Worm (Caenorhabditis elegans) whole organism, young adult: ENCODE data around the gene Y51H4A.938.
A peak's percentile ranks its signal among the peaks of the same experiment; 100 is the strongest.

Experiments
- B0019.2 ChIP-seq: fragments of 200-800 bp; sonication (Bioruptor generic); conservative IDR thresholded peaks from 2 replicates; pipeline ENCODE4 v1.3.6; 2022; ENCODE audit warnings: missing genetic modification reagents, missing genetic modification characterization, missing compliant biosample characterization
- B0035.1 ChIP-seq: sonication (generic microtip); optimal IDR thresholded peaks from 2 replicates; lab custom pipeline; 2016; ENCODE audit warnings: missing genetic modification characterization, mild to moderate bottlenecking, missing compliant biosample characterization, missing genotype, missing genetic modification reagents
- B0336.3 ChIP-seq: fragments of 200-800 bp; sonication (Bioruptor generic); IDR thresholded peaks from 2 replicates; pipeline ENCODE4 v1.3.6; 2022; ENCODE audit warnings: missing genetic modification characterization, missing compliant biosample characterization
- C17E4.6 ChIP-seq: fragments of 200-800 bp; sonication (Bioruptor generic); IDR thresholded peaks from 2 replicates; pipeline ENCODE4 v1.3.6; 2022; ENCODE audit warnings: missing genetic modification reagents, missing genetic modification characterization, missing compliant biosample characterization
- D2030.7 ChIP-seq: fragments of 200-800 bp; sonication (Bioruptor generic); IDR thresholded peaks from 2 replicates; pipeline ENCODE4 v1.3.6; 2022; ENCODE audit warnings: missing genetic modification reagents, missing genetic modification characterization, missing compliant biosample characterization
- F57A8.1 ChIP-seq: fragments of 200-800 bp; sonication (Bioruptor generic); optimal IDR thresholded peaks from 2 replicates; lab custom pipeline; 2018; ENCODE audit warnings: mild to moderate bottlenecking, missing genetic modification characterization, moderate library complexity, missing compliant biosample characterization
- F57C9.4 ChIP-seq: sonication (generic microtip); optimal IDR thresholded peaks from 2 replicates; lab custom pipeline; 2017; ENCODE audit warnings: mild to moderate bottlenecking, missing genetic modification characterization, missing compliant biosample characterization
- K11D2.4 ChIP-seq: fragments of 200-800 bp; sonication (Bioruptor generic); IDR thresholded peaks from 2 replicates; pipeline ENCODE4 v1.3.6; 2022; ENCODE audit warnings: missing genetic modification reagents, missing genetic modification characterization, missing compliant biosample characterization
- Y56A3A.18 ChIP-seq: fragments of 200-800 bp; sonication (Bioruptor generic); IDR thresholded peaks from 2 replicates; pipeline ENCODE4 v1.3.6; 2022; ENCODE audit warnings: missing genetic modification reagents, missing genetic modification characterization, missing compliant biosample characterization
- Y95B8A.8 ChIP-seq: fragments of 200-800 bp; sonication (Bioruptor generic); IDR thresholded peaks from 2 replicates; pipeline ENCODE4 v1.3.6; 2022; ENCODE audit warnings: missing genetic modification reagents, missing genetic modification characterization, missing compliant biosample characterization
- ZK185.1 ChIP-seq: sonication (generic microtip); optimal IDR thresholded peaks from 2 replicates; lab custom pipeline; 2016; ENCODE audit warnings: mild to moderate bottlenecking, missing genetic modification characterization, missing compliant biosample characterization; ENCODE audit not compliant: poor library complexity, severe bottlenecking
- akir-1 ChIP-seq: fragments of 200-800 bp; sonication (Bioruptor generic); optimal IDR thresholded peaks from 2 replicates; lab custom pipeline; 2018; ENCODE audit warnings: mild to moderate bottlenecking, missing genetic modification characterization, moderate library complexity, missing compliant biosample characterization
- aptf-3 ChIP-seq: fragments of 200-800 bp; sonication (Bioruptor generic); IDR thresholded peaks from 2 replicates; pipeline ENCODE4 v1.3.6; 2022; ENCODE audit warnings: missing genetic modification characterization, missing compliant biosample characterization
- attf-3 ChIP-seq: fragments of 200-800 bp; sonication (Bioruptor generic); conservative IDR thresholded peaks from 2 replicates; pipeline ENCODE4 v1.3.6; 2022; ENCODE audit warnings: missing genetic modification reagents, missing genetic modification characterization, missing compliant biosample characterization
- attf-5 ChIP-seq: fragments of 200-800 bp; sonication (Bioruptor generic); optimal IDR thresholded peaks from 2 replicates; lab custom pipeline; 2018; ENCODE audit warnings: mild to moderate bottlenecking, missing genetic modification characterization, missing compliant biosample characterization
- cebp-1 ChIP-seq, 2 experiments: fragments of 200-800 bp in 1 of 2; sonication (Bioruptor generic) in 1 of 2; sonication (generic microtip) in 1 of 2; IDR thresholded peaks in 1 of 2; optimal IDR thresholded peaks in 1 of 2; 2 replicates each; pipeline versions ENCODE4 v1.3.6 to Lab custom; 2017 to 2022; ENCODE audit warnings: missing compliant biosample characterization in 2 of 2, missing genetic modification characterization in 2 of 2, mild to moderate bottlenecking in 1 of 2, missing genetic modification reagents in 1 of 2, moderate library complexity in 1 of 2
- ceh-100 ChIP-seq: fragments of 200-800 bp; sonication (Bioruptor generic); IDR thresholded peaks from 2 replicates; pipeline ENCODE4 v1.3.6; 2022; ENCODE audit warnings: missing genetic modification reagents, missing genetic modification characterization, missing compliant biosample characterization
- ceh-79 ChIP-seq: sonication (generic microtip); optimal IDR thresholded peaks from 2 replicates; lab custom pipeline; 2017; ENCODE audit warnings: mild to moderate bottlenecking, missing genetic modification characterization, missing compliant biosample characterization
- ceh-91 ChIP-seq: fragments of 200-800 bp; sonication (Bioruptor generic); IDR thresholded peaks from 2 replicates; pipeline ENCODE4 v1.3.6; 2022; ENCODE audit warnings: missing genetic modification reagents, missing genetic modification characterization, missing compliant biosample characterization
- dox-1 ChIP-seq: fragments of 200-800 bp; sonication (Bioruptor generic); IDR thresholded peaks from 2 replicates; pipeline ENCODE4 v1.3.6; 2022; ENCODE audit warnings: missing genetic modification reagents, missing genetic modification characterization, missing compliant biosample characterization
- dpl-1 ChIP-seq: fragments of 150-350 bp; optimal IDR thresholded peaks from 2 replicates; lab custom pipeline; 2014; ENCODE audit warnings: missing biosample characterization, missing genetic modification reagents, missing genetic modification characterization
- egl-18 ChIP-seq: fragments of 200-800 bp; sonication (Bioruptor generic); IDR thresholded peaks from 2 replicates; pipeline ENCODE4 v1.3.6; 2022; ENCODE audit warnings: missing genetic modification reagents, missing genetic modification characterization, missing compliant biosample characterization
- ekl-4 ChIP-seq: fragments of 200-800 bp; sonication (Bioruptor generic); IDR thresholded peaks from 2 replicates; pipeline ENCODE4 v1.3.6; 2022; ENCODE audit warnings: missing genetic modification reagents, missing genetic modification characterization, missing compliant biosample characterization
- hlh-12 ChIP-seq: sonication (generic microtip); optimal IDR thresholded peaks from 2 replicates; lab custom pipeline; 2016; ENCODE audit warnings: missing genetic modification characterization, missing compliant biosample characterization
- hmg-1.2 ChIP-seq: fragments of 200-800 bp; sonication (Bioruptor generic); IDR thresholded peaks from 2 replicates; pipeline ENCODE4 v1.3.6; 2022; ENCODE audit warnings: missing genetic modification reagents, missing genetic modification characterization, missing compliant biosample characterization
- lin-26 ChIP-seq: fragments of 200-800 bp; sonication (Bioruptor generic); IDR thresholded peaks from 2 replicates; pipeline ENCODE4 v1.3.6; 2022; ENCODE audit warnings: missing genetic modification reagents, missing genetic modification characterization, missing compliant biosample characterization
- lin-35 ChIP-seq, 3 experiments: fragments of 150-350 bp in 2 of 3; sonication (generic microtip) in 1 of 3; optimal IDR thresholded peaks; 2 replicates each; lab custom pipeline; 2014 to 2018; ENCODE audit warnings: missing biosample characterization in 3 of 3, missing genetic modification characterization in 3 of 3, missing genetic modification reagents in 3 of 3
- lsy-27 ChIP-seq: sonication (generic microtip); optimal IDR thresholded peaks from 2 replicates; lab custom pipeline; 2017; ENCODE audit warnings: missing genetic modification characterization, mild to moderate bottlenecking, missing compliant biosample characterization, antibody characterized with exemption, missing genotype, borderline replicate concordance; ENCODE audit not compliant: insufficient read depth
- madf-10 ChIP-seq: sonication (generic microtip); optimal IDR thresholded peaks from 2 replicates; lab custom pipeline; 2016; ENCODE audit warnings: mild to moderate bottlenecking, missing genetic modification characterization, missing compliant biosample characterization
- madf-3 ChIP-seq: fragments of 200-800 bp; sonication (Bioruptor generic); IDR thresholded peaks from 2 replicates; pipeline ENCODE4 v1.3.6; 2022; ENCODE audit warnings: missing genetic modification reagents, missing genetic modification characterization, missing compliant biosample characterization
- madf-6 ChIP-seq: fragments of 200-800 bp; sonication (Bioruptor generic); IDR thresholded peaks from 2 replicates; pipeline ENCODE4 v1.3.6; 2022; ENCODE audit warnings: missing genetic modification reagents, missing genetic modification characterization, missing compliant biosample characterization
- madf-8 ChIP-seq: fragments of 200-800 bp; sonication (Bioruptor generic); conservative IDR thresholded peaks from 2 replicates; pipeline ENCODE4 v1.3.6; 2022; ENCODE audit warnings: missing genetic modification reagents, missing genetic modification characterization, missing compliant biosample characterization
- mcd-1 ChIP-seq: fragments of 200-800 bp; sonication (Bioruptor generic); IDR thresholded peaks from 2 replicates; pipeline ENCODE4 v1.3.6; 2022; ENCODE audit warnings: missing genetic modification reagents, missing genetic modification characterization, missing compliant biosample characterization
- nhr-80 ChIP-seq: sonication (generic microtip); optimal IDR thresholded peaks from 2 replicates; lab custom pipeline; 2016; ENCODE audit warnings: missing genetic modification characterization, missing compliant biosample characterization
- pha-4 ChIP-seq: fragments of 150-350 bp; sonication (generic microtip); optimal IDR thresholded peaks from 2 replicates; lab custom pipeline; 2014; ENCODE audit warnings: missing biosample characterization, missing genetic modification reagents, missing genetic modification characterization
- rcor-1 ChIP-seq: fragments of 200-800 bp; sonication (Bioruptor generic); IDR thresholded peaks from 2 replicates; pipeline ENCODE4 v1.3.6; 2022; ENCODE audit warnings: missing genetic modification reagents, missing genetic modification characterization, missing compliant biosample characterization
- rec-8 ChIP-seq, 2 experiments: sonication (generic microtip); optimal IDR thresholded peaks; 2 replicates each; lab custom pipeline; 2016; ENCODE audit warnings: mild to moderate bottlenecking in 2 of 2, missing genetic modification characterization in 2 of 2, missing genetic modification reagents in 2 of 2, missing genotype in 2 of 2, missing biosample characterization in 1 of 2, missing compliant biosample characterization in 1 of 2, moderate library complexity in 1 of 2
- sdz-38 ChIP-seq: sonication (generic microtip); optimal IDR thresholded peaks from 2 replicates; lab custom pipeline; 2016; ENCODE audit warnings: missing genotype, missing genetic modification characterization, missing compliant biosample characterization
- sea-2 ChIP-seq: fragments of 200-800 bp; sonication (Bioruptor generic); IDR thresholded peaks from 2 replicates; pipeline ENCODE4 v1.3.6; 2022; ENCODE audit warnings: missing genetic modification characterization, missing compliant biosample characterization
- somi-1 ChIP-seq: fragments of 200-800 bp; sonication (Bioruptor generic); optimal IDR thresholded peaks from 2 replicates; lab custom pipeline; 2018; ENCODE audit warnings: mild to moderate bottlenecking, missing genetic modification characterization, missing compliant biosample characterization
- sptf-2 ChIP-seq: fragments of 200-800 bp; sonication (Bioruptor generic); optimal IDR thresholded peaks from 2 replicates; lab custom pipeline; 2018; ENCODE audit warnings: mild to moderate bottlenecking, missing genetic modification characterization, missing compliant biosample characterization
- tbp1 ChIP-seq: fragments of 200-800 bp; sonication (Bioruptor generic); optimal IDR thresholded peaks from 2 replicates; lab custom pipeline; 2018; ENCODE audit warnings: mild to moderate bottlenecking, missing genetic modification characterization, missing compliant biosample characterization
- tbx-9 ChIP-seq: sonication (generic microtip); optimal IDR thresholded peaks from 2 replicates; lab custom pipeline; 2016; ENCODE audit warnings: borderline replicate concordance, missing genetic modification characterization, inconsistent platforms, missing compliant biosample characterization
- unc-130 ChIP-seq: sonication (generic microtip); optimal IDR thresholded peaks from 2 replicates; lab custom pipeline; 2016; ENCODE audit warnings: missing genetic modification reagents, missing genetic modification characterization, missing compliant biosample characterization
- unc-62 ChIP-seq: fragments of 150-350 bp; optimal IDR thresholded peaks from 2 replicates; lab custom pipeline; 2014; ENCODE audit warnings: missing biosample characterization, missing genetic modification reagents, missing genetic modification characterization
- xnd-1 ChIP-seq: sonication (generic microtip); optimal IDR thresholded peaks from 2 replicates; lab custom pipeline; 2016; ENCODE audit warnings: missing genotype, missing genetic modification reagents, missing genetic modification characterization, missing compliant biosample characterization
- zfh-2 ChIP-seq: fragments of 200-800 bp; sonication (Bioruptor generic); conservative IDR thresholded peaks from 2 replicates; pipeline ENCODE4 v1.3.6; 2022; ENCODE audit warnings: missing genetic modification reagents, missing genetic modification characterization, missing compliant biosample characterization
- ztf-26 ChIP-seq: sonication (generic microtip); optimal IDR thresholded peaks from 2 replicates; lab custom pipeline; 2017; ENCODE audit warnings: missing genetic modification characterization, missing compliant biosample characterization
- ztf-6 ChIP-seq: fragments of 200-800 bp; sonication (Bioruptor generic); IDR thresholded peaks from 2 replicates; pipeline ENCODE4 v1.3.6; 2022; ENCODE audit warnings: missing genetic modification reagents, missing genetic modification characterization, missing compliant biosample characterization

Y51H4A.938 gene

ce11 chrIV:16501855-16502254 is 20.9 kb downstream of the Y51H4A.938 start (continued):
- TF ChIP-seq lin-35 (GFP tag; optimal IDR thresholded peaks at IDR 0.05; lab: Kevin White, UChicago) (peak in 1 of 3 experiments; percentile 45), lin-26 (GFP tag; lab: Robert Waterston, UW) (no peak), B0019.2 (GFP tag; lab: Robert Waterston, UW) (no peak), madf-10 (tag; lab: Kevin White, UChicago) (peak; percentile 25), B0336.3 (GFP tag; lab: Robert Waterston, UW) (peak; percentile 70), ceh-100 (GFP tag; lab: Robert Waterston, UW) (no peak), Y95B8A.8 (GFP tag; lab: Robert Waterston, UW) (0 out of 2 replicates have a peak, but pooled peaks have one; percentile 57), tbp1 (peak; percentile 12), ztf-26 (tag; lab: Kevin White, UChicago) (no peak), rcor-1 (no peak), zfh-2 (peak; percentile 77), egl-18 (GFP tag; lab: Robert Waterston, UW) (no peak), madf-3 (0 out of 2 replicates have a peak, but pooled peaks have one; percentile 6), B0035.1 (no peak), C17E4.6 (GFP tag; lab: Robert Waterston, UW) (no peak), xnd-1 (tag; lab: Kevin White, UChicago) (no peak), F57A8.1 (no peak), D2030.7 (GFP tag; lab: Robert Waterston, UW) (no peak), F57C9.4 (no peak), sdz-38 (tag; lab: Kevin White, UChicago) (no peak), aptf-3 (GFP tag; lab: Robert Waterston, UW) (no peak), madf-8 (GFP tag; lab: Robert Waterston, UW) (no peak), dpl-1 (no peak), madf-6 (GFP tag; lab: Robert Waterston, UW) (no peak), attf-3 (GFP tag; lab: Robert Waterston, UW) (no peak), K11D2.4 (GFP tag; lab: Robert Waterston, UW) (no peak), unc-130 (GFP tag; lab: Kevin White, UChicago) (no peak), ekl-4 (GFP tag; lab: Robert Waterston, UW) (no peak), hmg-1.2 (peak; percentile 71; the same call in 1 of the 2 replicates), tbx-9 (no peak), ztf-6 (no peak), dox-1 (GFP tag; lab: Robert Waterston, UW) (peak; percentile 71), attf-5 (GFP tag; lab: Kevin White, UChicago) (peak; percentile 36), Y56A3A.18 (GFP tag; lab: Robert Waterston, UW) (no peak), ceh-79 (tag; lab: Kevin White, UChicago) (no peak), ceh-91 (GFP tag; lab: Robert Waterston, UW) (no peak), mcd-1 (peak; percentile 38; the same call in 1 of the 2 replicates), ZK185.1 (peak; percentile 15), akir-1 (GFP tag; lab: Kevin White, UChicago) (no peak), pha-4 (tag; lab: Kevin White, UChicago) (no peak), cebp-1 (GFP tag; IDR thresholded peaks at IDR 0.05; lab: Robert Waterston, UW) (no peak), cebp-1 (tag; optimal IDR thresholded peaks at IDR 0.05; lab: Kevin White, UChicago) (peak; percentile 82), rec-8 (tag; optimal IDR thresholded peaks at IDR 0.05; lab: Kevin White, UChicago) (no peak), unc-62 (no peak), somi-1 (no peak), sea-2 (GFP tag; lab: Robert Waterston, UW) (no peak), hlh-12 (no peak), lsy-27 (no peak), sptf-2 (GFP tag; lab: Kevin White, UChicago) (no peak), nhr-80 (tag; lab: Kevin White, UChicago) (peak; percentile 82)
